Worm (Caenorhabditis elegans): ENCODE results near the gene Y39G8B.9.
A peak's percentile ranks its signal among the peaks of the same experiment; 100 is the strongest.

Gene Y39G8B.9

ce11 chrII:13973514-13973913, 7.7 kb upstream of the Y39G8B.9 start, which contains the start of gene Y39G8B.1:
Y39G8B.1 (minus strand) TSS chrII:13973812.
- no peak for TF ChIP-seq tab-1 (GFP tag; IDR thresholded peaks at IDR 0.05)

- TF ChIP-seq ztf-29 (GFP tag; IDR thresholded peaks at IDR 0.05) (peak; percentile 74; the same call in 1 of the 2 replicates), T22C8.4 (GFP tag; IDR thresholded peaks at IDR 0.05) (no peak)
These were observed 7.0 kb upstream of the Y39G8B.9 start for ce11 chrII:13974136-13974535.

- TF ChIP-seq cog-1 (tag; optimal IDR thresholded peaks at IDR 0.05) (peak; percentile 74), flt-1 (GFP tag; IDR thresholded peaks at IDR 0.05) (peak; percentile 76), ztf-29 (GFP tag; IDR thresholded peaks at IDR 0.05) (peak; percentile 52; the same call in 1 of the 2 replicates), T22C8.4 (GFP tag; IDR thresholded peaks at IDR 0.05) (no peak), tab-1 (GFP tag; IDR thresholded peaks at IDR 0.05) (peak; percentile 71; the same call in 1 of the 2 replicates), med-1 (GFP tag; optimal IDR thresholded peaks at IDR 0.05; ENCODE audit: insufficient read depth) (no peak), klf-2 (GFP tag; conservative IDR thresholded peaks at IDR 0.05) (0 out of 2 replicates have a peak, but pooled peaks have one; percentile 41), ztf-23 (GFP tag; IDR thresholded peaks at IDR 0.05) (peak; percentile 83), ref-1 (GFP tag; conservative IDR thresholded peaks at IDR 0.05) (no peak)
These were observed 5.0 kb upstream of the Y39G8B.9 start, which contains the start of gene Y39G8B.2 for ce11 chrII:13976161-13976560. Y39G8B.2 (minus strand) TSS chrII:13976221.

ce11 chrII:13977701-13978100, 3.5 kb upstream of the Y39G8B.9 start:
- TF ChIP-seq tab-1 (GFP tag; IDR thresholded peaks at IDR 0.05) (no peak), cog-1 (tag; optimal IDR thresholded peaks at IDR 0.05) (no peak), ztf-29 (GFP tag; IDR thresholded peaks at IDR 0.05) (no peak), ztf-23 (GFP tag; IDR thresholded peaks at IDR 0.05) (no peak), med-1 (GFP tag; optimal IDR thresholded peaks at IDR 0.05; ENCODE audit: insufficient read depth) (no peak)

- TF ChIP-seq tab-1 (GFP tag; IDR thresholded peaks at IDR 0.05) (no peak), ref-1 (GFP tag; conservative IDR thresholded peaks at IDR 0.05) (no peak)
These were observed 1.2 kb upstream of the Y39G8B.9 start, which contains the start of gene sre-48 for ce11 chrII:13979833-13980513. sre-48 (minus strand) TSS chrII:13979883.

ce11 chrII:13981819-13982218, 654 bp downstream of the Y39G8B.9 start:
- TF ChIP-seq cog-1 (tag; optimal IDR thresholded peaks at IDR 0.05) (no peak), T22C8.4 (GFP tag; IDR thresholded peaks at IDR 0.05) (no peak), ref-1 (GFP tag; conservative IDR thresholded peaks at IDR 0.05) (no peak), ztf-23 (GFP tag; IDR thresholded peaks at IDR 0.05) (no peak), flt-1 (GFP tag; IDR thresholded peaks at IDR 0.05) (no peak), med-1 (GFP tag; optimal IDR thresholded peaks at IDR 0.05; ENCODE audit: insufficient read depth) (no peak), klf-2 (GFP tag; conservative IDR thresholded peaks at IDR 0.05) (no peak), tab-1 (GFP tag; IDR thresholded peaks at IDR 0.05) (no peak), ztf-29 (GFP tag; IDR thresholded peaks at IDR 0.05) (no peak)

- no peak for TF ChIP-seq klf-2 (GFP tag; conservative IDR thresholded peaks at IDR 0.05)
- TF ChIP-seq flt-1 (GFP tag; IDR thresholded peaks at IDR 0.05) = no peak
- no peak for TF ChIP-seq tab-1 (GFP tag; IDR thresholded peaks at IDR 0.05)
- TF ChIP-seq ref-1 (GFP tag; conservative IDR thresholded peaks at IDR 0.05) = no peak
- TF ChIP-seq med-1 (GFP tag; optimal IDR thresholded peaks at IDR 0.05; ENCODE audit: insufficient read depth) = no peak
These were observed 1.1 kb downstream of the Y39G8B.9 start for ce11 chrII:13982247-13982646.

ce11 chrII:13982923-13983322, 1.8 kb downstream of the Y39G8B.9 start, which contains the start of the genes Y39G8B.13 and Y39G8B.10:
Y39G8B.13 (minus strand) TSS chrII:13983047.
Y39G8B.10 (minus strand) TSS chrII:13983115.
- TF ChIP-seq ztf-23 (GFP tag; IDR thresholded peaks at IDR 0.05) (no peak), flt-1 (GFP tag; IDR thresholded peaks at IDR 0.05) (no peak), ref-1 (GFP tag; conservative IDR thresholded peaks at IDR 0.05) (no peak), cog-1 (tag; optimal IDR thresholded peaks at IDR 0.05) (no peak), ztf-29 (GFP tag; IDR thresholded peaks at IDR 0.05) (no peak), med-1 (GFP tag; optimal IDR thresholded peaks at IDR 0.05; ENCODE audit: insufficient read depth) (no peak), klf-2 (GFP tag; conservative IDR thresholded peaks at IDR 0.05) (no peak), T22C8.4 (GFP tag; IDR thresholded peaks at IDR 0.05) (no peak), tab-1 (GFP tag; IDR thresholded peaks at IDR 0.05) (no peak)

- TF ChIP-seq ztf-23 (GFP tag; IDR thresholded peaks at IDR 0.05) = no peak
- no peak for TF ChIP-seq tab-1 (GFP tag; IDR thresholded peaks at IDR 0.05)
- TF ChIP-seq ztf-29 (GFP tag; IDR thresholded peaks at IDR 0.05) = no peak
- no peak for TF ChIP-seq T22C8.4 (GFP tag; IDR thresholded peaks at IDR 0.05)
- TF ChIP-seq med-1 (GFP tag; optimal IDR thresholded peaks at IDR 0.05; ENCODE audit: insufficient read depth) = no peak
- no peak for TF ChIP-seq cog-1 (tag; optimal IDR thresholded peaks at IDR 0.05)
- TF ChIP-seq ref-1 (GFP tag; conservative IDR thresholded peaks at IDR 0.05) = no peak
- no peak for TF ChIP-seq flt-1 (GFP tag; IDR thresholded peaks at IDR 0.05)
- no peak for TF ChIP-seq klf-2 (GFP tag; conservative IDR thresholded peaks at IDR 0.05)
These were observed 3.4 kb downstream of the Y39G8B.9 start, which contains the start of gene sre-47 for ce11 chrII:13984551-13984950. sre-47 (minus strand) TSS chrII:13984651.

- TF ChIP-seq cog-1 (tag; optimal IDR thresholded peaks at IDR 0.05) (no peak), tab-1 (GFP tag; IDR thresholded peaks at IDR 0.05) (no peak), flt-1 (GFP tag; IDR thresholded peaks at IDR 0.05) (no peak), T22C8.4 (GFP tag; IDR thresholded peaks at IDR 0.05) (no peak), klf-2 (GFP tag; conservative IDR thresholded peaks at IDR 0.05) (no peak), ztf-29 (GFP tag; IDR thresholded peaks at IDR 0.05) (no peak), med-1 (GFP tag; optimal IDR thresholded peaks at IDR 0.05; ENCODE audit: insufficient read depth) (no peak), ref-1 (GFP tag; conservative IDR thresholded peaks at IDR 0.05) (no peak), ztf-23 (GFP tag; IDR thresholded peaks at IDR 0.05) (no peak)
These were observed 10.6 kb downstream of the Y39G8B.9 start, which contains the start of gene Y39G8B.5 for ce11 chrII:13991741-13992140. Y39G8B.5 (minus strand) TSS chrII:13991841.

Data from whole organism, midembryonic.